Fruit fly (Drosophila melanogaster) whole organism, wandering third instar larva: ENCODE data around the gene Enoph.

Experiments
- CG32264 ChIP-seq: fragments of 200-800 bp; sonication (Bioruptor generic); optimal IDR thresholded peaks from 2 replicates; lab custom pipeline; 2016; ENCODE audit warnings: missing biosample characterization, missing genetic modification characterization
- CG9705 ChIP-seq: fragments of 200-800 bp; sonication (Bioruptor generic); optimal IDR thresholded peaks from 2 replicates; lab custom pipeline; 2018; ENCODE audit warnings: missing biosample characterization, mild to moderate bottlenecking, missing genetic modification characterization
- CrebA ChIP-seq: fragments of 200-800 bp; sonication (Bioruptor generic); optimal IDR thresholded peaks from 2 replicates; lab custom pipeline; 2016; ENCODE audit warnings: missing biosample characterization, mild to moderate bottlenecking, missing genetic modification characterization, borderline replicate concordance
- Dfd ChIP-seq: fragments of >200 bp; optimal IDR thresholded peaks from 2 replicates; lab custom pipeline; 2017; ENCODE audit warnings: missing biosample characterization, missing genetic modification characterization
- Dif ChIP-seq: fragments of 200-275, 200-300 bp; sonication (Bioruptor generic); optimal IDR thresholded peaks from 2 replicates; lab custom pipeline; 2018; ENCODE audit warnings: missing biosample characterization, missing genetic modification characterization; ENCODE audit not compliant: partially characterized antibody
- GATAd ChIP-seq: sonication (Bioruptor generic); optimal IDR thresholded peaks from 2 replicates; lab custom pipeline; 2016; ENCODE audit warnings: missing biosample characterization, missing genetic modification characterization
- HLH106 ChIP-seq: fragments of 200-800 bp; optimal IDR thresholded peaks from 3 replicates; lab custom pipeline; 2019; ENCODE audit warnings: missing biosample characterization, mild to moderate bottlenecking, missing genetic modification characterization, moderate library complexity
- Hnf4 ChIP-seq: fragments of 200-800 bp; sonication (Bioruptor generic); optimal IDR thresholded peaks from 2 replicates; lab custom pipeline; 2016; ENCODE audit warnings: missing biosample characterization, mild to moderate bottlenecking, missing genetic modification characterization
- Hr78 ChIP-seq: fragments of >200 bp; optimal IDR thresholded peaks from 2 replicates; lab custom pipeline; 2017; ENCODE audit warnings: missing biosample characterization, missing genetic modification characterization
- Hr83 ChIP-seq: fragments of 200-300 bp; sonication (Bioruptor generic); optimal IDR thresholded peaks from 2 replicates; lab custom pipeline; 2016; ENCODE audit warnings: missing biosample characterization, mild to moderate bottlenecking, missing genetic modification characterization, moderate library complexity; ENCODE audit not compliant: poor library complexity, severe bottlenecking
- Jra ChIP-seq: sonication (Bioruptor generic); optimal IDR thresholded peaks from 2 replicates; lab custom pipeline; 2016; ENCODE audit warnings: missing biosample characterization, missing genetic modification characterization
- Myc ChIP-seq: fragments of >200 bp; optimal IDR thresholded peaks from 2 replicates; lab custom pipeline; 2017
- N ChIP-seq: fragments of >200 bp; optimal IDR thresholded peaks from 2 replicates; lab custom pipeline; 2018; ENCODE audit warnings: missing biosample characterization, missing external identifiers, missing genetic modification characterization
- OdsH ChIP-seq: fragments of 200-800 bp; sonication (Bioruptor generic); optimal IDR thresholded peaks from 2 replicates; lab custom pipeline; 2016; ENCODE audit warnings: missing biosample characterization, mild to moderate bottlenecking, missing genetic modification characterization
- Rel ChIP-seq, 2 experiments: fragments of 200-800 bp; sonication (Bioruptor generic) in 1 of 2; optimal IDR thresholded peaks; 2 replicates in 1 of 2; 3 replicates in 1 of 2; lab custom pipeline; 2016 to 2019; ENCODE audit warnings: mild to moderate bottlenecking in 2 of 2, missing biosample characterization in 2 of 2, missing genetic modification characterization in 2 of 2, moderate library complexity in 1 of 2
- Sp1 ChIP-seq: fragments of 200-800 bp; sonication (Bioruptor generic); optimal IDR thresholded peaks from 3 replicates; lab custom pipeline; 2019; ENCODE audit warnings: missing biosample characterization, mild to moderate bottlenecking, missing genetic modification characterization, moderate library complexity
- br ChIP-seq: fragments of 200-800 bp; sonication (Bioruptor generic); optimal IDR thresholded peaks from 2 replicates; lab custom pipeline; 2016; ENCODE audit warnings: missing biosample characterization, missing genetic modification characterization
- brk ChIP-seq: fragments of 200-800 bp; sonication (Bioruptor generic); optimal IDR thresholded peaks from 2 replicates; lab custom pipeline; 2016; ENCODE audit warnings: missing biosample characterization, mild to moderate bottlenecking, missing genetic modification characterization
- dl ChIP-seq, 2 experiments: fragments of 175-275, 200-275 bp in 1 of 2; fragments of 200-275 bp in 1 of 2; sonication (Bioruptor generic); optimal IDR thresholded peaks; lab custom pipeline; 2018; ENCODE audit warnings: mild to moderate bottlenecking in 2 of 2, missing biosample characterization in 2 of 2, missing genetic modification characterization in 2 of 2, moderate library complexity in 2 of 2; ENCODE audit not compliant: partially characterized antibody in 2 of 2, insufficient read depth in 1 of 2
- dmrt93B ChIP-seq: fragments of 200-800 bp; sonication (Bioruptor generic); optimal IDR thresholded peaks from 2 replicates; lab custom pipeline; 2018; ENCODE audit warnings: missing biosample characterization, mild to moderate bottlenecking, missing genetic modification characterization
- dsf ChIP-seq: sonication (Bioruptor generic); optimal IDR thresholded peaks from 2 replicates; lab custom pipeline; 2016; ENCODE audit warnings: missing biosample characterization, missing genetic modification characterization, borderline replicate concordance
- ey ChIP-seq: fragments of 200-800 bp; sonication (Bioruptor generic); optimal IDR thresholded peaks from 2 replicates; lab custom pipeline; 2016; ENCODE audit warnings: missing biosample characterization, missing genetic modification characterization
- foxo ChIP-seq, 2 experiments: fragments of 200-800 bp; sonication (Bioruptor generic); optimal IDR thresholded peaks; 2 replicates in 1 of 2; 3 replicates in 1 of 2; lab custom pipeline; 2016 to 2017; ENCODE audit warnings: missing biosample characterization in 2 of 2, missing genetic modification characterization in 2 of 2
- fru ChIP-seq: fragments of 200-800 bp; sonication (Bioruptor generic); optimal IDR thresholded peaks from 3 replicates; lab custom pipeline; 2016; ENCODE audit warnings: missing biosample characterization, mild to moderate bottlenecking, missing genetic modification characterization
- h ChIP-seq: fragments of 200-800 bp; sonication (Bioruptor generic); optimal IDR thresholded peaks from 3 replicates; lab custom pipeline; 2016; ENCODE audit warnings: missing biosample characterization, mild to moderate bottlenecking, missing genetic modification characterization
- lola ChIP-seq: fragments of >200 bp; optimal IDR thresholded peaks from 2 replicates; lab custom pipeline; 2017; ENCODE audit warnings: missing biosample characterization, missing genetic modification characterization
- pan ChIP-seq: fragments of >200 bp; optimal IDR thresholded peaks from 2 replicates; lab custom pipeline; 2017
- psq ChIP-seq: fragments of 200-800 bp; sonication (Bioruptor generic); optimal IDR thresholded peaks from 3 replicates; lab custom pipeline; 2017; ENCODE audit warnings: missing biosample characterization, mild to moderate bottlenecking, missing genetic modification characterization, moderate library complexity
- rgr ChIP-seq: fragments of 200-800 bp; sonication (Bioruptor generic); optimal IDR thresholded peaks from 3 replicates; lab custom pipeline; 2016; ENCODE audit warnings: missing biosample characterization, mild to moderate bottlenecking, missing genetic modification characterization
- sv ChIP-seq: fragments of 200-800 bp; sonication (Bioruptor generic); optimal IDR thresholded peaks from 3 replicates; lab custom pipeline; 2016; ENCODE audit warnings: missing biosample characterization, missing genetic modification characterization
- usp ChIP-seq: fragments of >200 bp; optimal IDR thresholded peaks from 2 replicates; lab custom pipeline; 2017; ENCODE audit warnings: missing biosample characterization, missing genetic modification characterization
- woc ChIP-seq: sonication (Bioruptor generic); optimal IDR thresholded peaks from 2 replicates; lab custom pipeline; 2016; ENCODE audit warnings: missing biosample characterization, mild to moderate bottlenecking, missing genetic modification characterization

The Enoph gene

DNA sequence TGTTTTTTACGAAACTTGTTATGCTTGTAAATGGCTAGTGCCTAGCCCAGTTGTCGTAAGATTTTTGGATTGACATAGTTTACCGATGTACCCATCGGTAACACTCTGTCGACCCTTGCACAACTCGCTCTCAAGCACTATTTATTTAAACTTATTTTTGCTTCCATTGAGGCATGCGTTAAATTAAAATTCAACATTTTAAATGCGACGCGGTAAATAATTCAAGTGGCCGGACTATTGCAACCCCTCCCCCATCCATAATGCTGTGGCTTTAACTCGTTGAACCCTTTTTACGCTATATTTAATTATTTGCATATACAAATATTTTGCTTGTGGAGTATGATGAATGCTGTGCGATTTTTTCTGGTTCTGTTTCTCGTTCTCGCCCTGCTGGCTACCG is 7.2 kb downstream of the Enoph start:
- no peak for TF ChIP-seq CG32264
- no peak for TF ChIP-seq lola (GFP tag; lab: Kevin White, UChicago)
- TF ChIP-seq sv: no peak

DNA sequence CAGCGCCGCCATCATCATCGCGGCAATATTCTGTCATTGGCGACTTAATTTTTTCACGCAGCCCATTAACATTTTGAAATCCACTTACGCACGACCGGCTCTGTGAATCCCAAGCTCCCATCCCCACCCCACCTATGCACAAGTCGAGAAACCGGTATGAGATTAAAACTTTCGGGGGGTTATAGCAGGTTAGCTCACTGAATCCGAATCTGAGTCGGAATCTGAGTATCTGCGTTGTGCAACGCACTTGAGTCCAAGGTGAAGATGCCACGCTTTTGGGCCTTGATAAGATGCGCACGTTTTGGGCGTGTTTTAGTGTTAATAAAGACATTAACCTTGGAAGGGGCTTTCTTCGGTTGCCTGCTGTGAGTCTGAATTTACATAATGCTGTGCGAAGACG is 9.5 kb downstream of the Enoph start:
- TF ChIP-seq OdsH (peak; percentile 5), dsf (GFP tag; lab: Kevin White, UChicago) (no peak), Rel (GFP tag; optimal IDR thresholded peaks at IDR 0.05; lab: Kevin White, UChicago) (no peak), Rel (tag; optimal IDR thresholded peaks at IDR 0.05; lab: Kevin White, UChicago) (peak; percentile 94), Dif (GFP tag; lab: Kevin White, UChicago) (peak; percentile 44)
- TF ChIP-seq, all 38 proteins: peak for 3

DNA sequence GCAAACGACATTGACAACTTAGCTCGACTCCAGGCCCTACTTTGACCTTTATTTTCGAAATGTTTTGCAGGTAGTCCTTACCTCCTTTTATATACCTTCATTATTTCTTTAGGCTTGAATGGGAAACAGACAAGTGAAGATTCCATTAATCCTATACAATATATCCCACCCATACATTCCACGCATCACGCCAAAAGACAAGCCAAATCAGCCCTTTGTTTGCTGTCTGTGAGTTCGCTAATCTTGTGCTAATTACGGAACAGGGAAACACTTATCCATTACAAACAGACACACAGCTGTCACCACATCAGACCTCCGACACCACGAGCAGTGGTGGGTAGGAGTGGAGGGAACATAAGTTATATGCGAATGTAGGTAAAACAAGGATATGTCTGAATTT is 15.8 kb downstream of the Enoph start, which contains the start of gene CG33293:
CG33293 (minus strand) TSS at position 15 of the 400 bp plus-strand sequence.
- TF ChIP-seq Hnf4: no peak
- no peak for TF ChIP-seq lola (GFP tag; lab: Kevin White, UChicago)
- no peak for TF ChIP-seq rgr (GFP tag; lab: Kevin White, UChicago)
- TF ChIP-seq dmrt93B (GFP tag; lab: Kevin White, UChicago): no peak
- TF ChIP-seq Myc: no peak
- TF ChIP-seq dsf (GFP tag; lab: Kevin White, UChicago): no peak
- TF ChIP-seq CG32264: no peak
- no peak for TF ChIP-seq Rel (GFP tag; optimal IDR thresholded peaks at IDR 0.05; lab: Kevin White, UChicago)
- no peak for TF ChIP-seq Rel (tag; optimal IDR thresholded peaks at IDR 0.05; lab: Kevin White, UChicago)

DNA sequence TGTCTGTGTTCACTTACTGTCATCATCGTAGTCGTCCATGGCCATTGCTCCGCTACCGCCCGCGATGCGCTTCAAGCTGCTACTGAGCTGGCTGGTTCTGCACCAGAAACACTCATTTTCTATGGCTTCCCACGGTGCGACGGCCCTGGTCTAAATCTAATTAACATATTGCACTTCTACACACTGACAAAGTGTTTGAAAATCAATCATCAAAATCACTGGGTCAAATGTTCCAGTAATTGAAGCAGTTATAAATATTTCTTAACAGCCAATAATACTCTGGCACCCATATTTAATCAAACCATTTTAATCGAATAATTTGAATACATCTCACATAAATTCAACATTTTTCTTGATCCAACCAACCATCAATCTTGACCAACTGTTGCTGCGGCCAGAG is 19.3 kb downstream of the Enoph start, which contains the start of gene rtp:
rtp (minus strand) TSS at position 101 of the 400 bp plus-strand sequence.
- no peak for TF ChIP-seq Jra
- TF ChIP-seq brk (GFP tag; lab: Kevin White, UChicago): no peak
- no peak for TF ChIP-seq usp (GFP tag; lab: Kevin White, UChicago)
- no peak for TF ChIP-seq Myc
- no peak for TF ChIP-seq lola (GFP tag; lab: Kevin White, UChicago)
- no peak for TF ChIP-seq CrebA (GFP tag; lab: Kevin White, UChicago)
- no peak for TF ChIP-seq pan (lab: Kevin White, UChicago)
- no peak for TF ChIP-seq GATAd (GFP tag; lab: Kevin White, UChicago)

DNA sequence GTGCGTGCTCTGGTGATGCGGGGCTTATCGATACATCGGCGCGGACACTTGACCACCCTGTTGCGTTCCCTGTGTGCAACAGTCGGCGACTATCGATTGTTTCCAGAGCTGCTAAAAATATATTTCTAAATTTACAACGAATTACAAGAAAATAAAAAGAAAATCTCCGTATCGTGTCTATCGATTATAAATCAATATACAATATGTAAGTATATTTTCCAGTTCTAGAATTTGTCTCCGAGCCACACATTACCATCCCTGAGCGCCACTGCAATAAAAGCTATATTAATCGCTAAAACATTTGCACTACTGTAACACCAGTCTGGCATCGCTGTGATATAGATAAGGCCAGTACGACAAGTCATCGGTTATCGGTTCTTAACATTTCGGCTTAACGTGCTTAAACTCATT is 24.3 kb downstream of the Enoph start, which contains the start of the genes Kat60 and Mms19:
Kat60 (minus strand) TSS at position 13 of the 411 bp plus-strand sequence.
Mms19 (plus strand) TSS at position 347 of the 411 bp plus-strand sequence.
- peak; percentile 70 for TF ChIP-seq ey (GFP tag; lab: Kevin White, UChicago)
- peak; percentile 75 for TF ChIP-seq GATAd (GFP tag; lab: Kevin White, UChicago)
- TF ChIP-seq brk (GFP tag; lab: Kevin White, UChicago): no peak
- peak; percentile 76 for TF ChIP-seq HLH106
- no peak for TF ChIP-seq Dfd (GFP tag; lab: Kevin White, UChicago)
- TF ChIP-seq N: no peak
- peak; percentile 77 for TF ChIP-seq h (GFP tag; lab: Kevin White, UChicago)
- TF ChIP-seq psq (GFP tag; lab: Kevin White, UChicago): peak; percentile 55
- TF ChIP-seq Hr78 (GFP tag; lab: Kevin White, UChicago): no peak
- peak; percentile 55 for TF ChIP-seq dsf (GFP tag; lab: Kevin White, UChicago)
- no peak for TF ChIP-seq dl (GFP tag; optimal IDR thresholded peaks at IDR 0.05; lab: Kevin White, UChicago; ENCODE audit: insufficient read depth in 1 of 2, partially characterized antibody in 2 of 2)
- TF ChIP-seq lola (GFP tag; lab: Kevin White, UChicago): no peak
- peak; percentile 48 for TF ChIP-seq Sp1
- peak in 1 of 2 experiments; percentile 79 for TF ChIP-seq foxo (GFP tag; optimal IDR thresholded peaks at IDR 0.05; lab: Kevin White, UChicago)
- peak; percentile 40 for TF ChIP-seq CG9705
- TF ChIP-seq Myc: peak; percentile 95
- no peak for TF ChIP-seq Rel (GFP tag; optimal IDR thresholded peaks at IDR 0.05; lab: Kevin White, UChicago)
- peak; percentile 6 for TF ChIP-seq Rel (tag; optimal IDR thresholded peaks at IDR 0.05; lab: Kevin White, UChicago)
- peak; percentile 51 for TF ChIP-seq br (GFP tag; lab: Kevin White, UChicago)
- TF ChIP-seq Jra: peak; percentile 89
- TF ChIP-seq OdsH: peak; percentile 48
- TF ChIP-seq dmrt93B (GFP tag; lab: Kevin White, UChicago): peak; percentile 64
- TF ChIP-seq Hr83: peak; percentile 65
- TF ChIP-seq sv: peak; percentile 60
- TF ChIP-seq woc: peak; percentile 96
- peak; percentile 61 for TF ChIP-seq rgr (GFP tag; lab: Kevin White, UChicago)
- peak; percentile 85 for TF ChIP-seq Hnf4
- TF ChIP-seq fru (GFP tag; lab: Kevin White, UChicago): peak; percentile 71
- no peak for TF ChIP-seq usp (GFP tag; lab: Kevin White, UChicago)
